Fruit fly (Drosophila melanogaster) whole organism, embryonic: ENCODE measurements around the gene RfC4.
A peak's percentile ranks its signal among the peaks of the same experiment; 100 is the strongest.

Source experiments
- CG10543 ChIP-seq: fragments of 200-800 bp; sonication (Bioruptor generic); optimal IDR thresholded peaks from 3 replicates; lab custom pipeline; 2017; ENCODE audit warnings: missing biosample characterization, mild to moderate bottlenecking, missing genetic modification characterization, moderate library complexity
- CG11398 ChIP-seq: fragments of 200-800 bp; sonication (Bioruptor generic); optimal IDR thresholded peaks from 2 replicates; lab custom pipeline; 2016; ENCODE audit warnings: missing biosample characterization, missing genetic modification characterization
- CG11456 ChIP-seq: fragments of 200-800 bp; sonication (Bioruptor generic); IDR thresholded peaks from 3 replicates; pipeline ENCODE4 v1.3.6; 2022; ENCODE audit warnings: missing biosample characterization, missing genetic modification characterization
- CG12104 ChIP-seq: fragments of 200-800 bp; sonication (Bioruptor generic); optimal IDR thresholded peaks from 3 replicates; lab custom pipeline; 2016; ENCODE audit warnings: missing biosample characterization, missing genetic modification characterization
- CG13296 ChIP-seq: fragments of 200-800 bp; sonication (Bioruptor generic); optimal IDR thresholded peaks from 3 replicates; lab custom pipeline; 2018; ENCODE audit warnings: missing biosample characterization, mild to moderate bottlenecking, missing genetic modification characterization
- CG13775 ChIP-seq: fragments of 200-800 bp; sonication (Bioruptor generic); optimal IDR thresholded peaks from 3 replicates; lab custom pipeline; 2017; ENCODE audit warnings: missing biosample characterization, mild to moderate bottlenecking, missing genetic modification characterization
- CG15601 ChIP-seq: fragments of 200-800 bp; sonication (Bioruptor generic); optimal IDR thresholded peaks from 3 replicates; lab custom pipeline; 2019; ENCODE audit warnings: missing biosample characterization, mild to moderate bottlenecking, missing genetic modification characterization, moderate library complexity
- CG17829 ChIP-seq: fragments of 200-800 bp; optimal IDR thresholded peaks from 2 replicates; lab custom pipeline; 2019; ENCODE audit warnings: missing biosample characterization, mild to moderate bottlenecking, missing genetic modification characterization, moderate library complexity
- CG18764 ChIP-seq: fragments of 200-800 bp; sonication (Bioruptor generic); optimal IDR thresholded peaks from 3 replicates; lab custom pipeline; 2016; ENCODE audit warnings: missing biosample characterization, missing genetic modification characterization
- CG2712 ChIP-seq: fragments of 200-800 bp; optimal IDR thresholded peaks from 3 replicates; lab custom pipeline; 2019; ENCODE audit warnings: missing biosample characterization, mild to moderate bottlenecking, missing genetic modification characterization, moderate library complexity
- CG31441 ChIP-seq: fragments of 200-800 bp; sonication (Bioruptor generic); IDR thresholded peaks from 2 replicates; pipeline ENCODE4 v1.3.6; 2022; ENCODE audit warnings: missing biosample characterization, missing genetic modification characterization
- CG32532 ChIP-seq: fragments of 200-800 bp; sonication (Bioruptor generic); IDR thresholded peaks from 2 replicates; pipeline ENCODE4 v1.3.6; 2022; ENCODE audit warnings: missing biosample characterization, missing genetic modification characterization
- CG3281 ChIP-seq: fragments of 200-800 bp; sonication (Bioruptor generic); optimal IDR thresholded peaks from 3 replicates; lab custom pipeline; 2017; ENCODE audit warnings: missing biosample characterization, mild to moderate bottlenecking, missing genetic modification characterization
- CG4820 ChIP-seq: fragments of 200-800 bp; sonication (Bioruptor generic); optimal IDR thresholded peaks from 3 replicates; lab custom pipeline; 2016; ENCODE audit warnings: missing biosample characterization, missing genetic modification characterization
- CG7271 ChIP-seq: fragments of 200-800 bp; sonication (Bioruptor generic); optimal IDR thresholded peaks from 2 replicates; lab custom pipeline; 2018; ENCODE audit warnings: missing biosample characterization, mild to moderate bottlenecking, missing genetic modification characterization, moderate library complexity
- CG8944 ChIP-seq: fragments of 200-800 bp; sonication (Bioruptor generic); optimal IDR thresholded peaks from 3 replicates; lab custom pipeline; 2016; ENCODE audit warnings: missing biosample characterization, missing genetic modification characterization
- Dp ChIP-seq: fragments of 200-800 bp; sonication (Bioruptor generic); optimal IDR thresholded peaks from 2 replicates; lab custom pipeline; 2018; ENCODE audit warnings: missing biosample characterization, mild to moderate bottlenecking, missing genetic modification characterization, moderate library complexity
- E2f2 ChIP-seq: fragments of 200-800 bp; sonication (Bioruptor generic); IDR thresholded peaks from 2 replicates; pipeline ENCODE4 v1.3.6; 2022; ENCODE audit warnings: missing biosample characterization, missing genetic modification characterization
- Fer3 ChIP-seq: fragments of 200-800 bp; sonication (Bioruptor generic); optimal IDR thresholded peaks from 2 replicates; lab custom pipeline; 2018; ENCODE audit warnings: missing biosample characterization, mild to moderate bottlenecking, missing genetic modification characterization, moderate library complexity
- H2.0 ChIP-seq: fragments of 200-800 bp; sonication (Bioruptor generic); IDR thresholded peaks from 2 replicates; pipeline ENCODE4 v1.3.6; 2022; ENCODE audit warnings: missing biosample characterization, missing genetic modification characterization
- HLH4C ChIP-seq: fragments of 200-800 bp; sonication (Bioruptor generic); IDR thresholded peaks from 3 replicates; pipeline ENCODE4 v1.3.6; 2022; ENCODE audit warnings: missing biosample characterization, missing genetic modification characterization; ENCODE audit not compliant: partially characterized antibody
- Hr51 ChIP-seq, 2 experiments: fragments of 200-800 bp; sonication (Bioruptor generic); optimal IDR thresholded peaks; 2 replicates in 1 of 2; 3 replicates in 1 of 2; lab custom pipeline; 2016 to 2018; ENCODE audit warnings: missing biosample characterization in 2 of 2, missing genetic modification characterization in 2 of 2, mild to moderate bottlenecking in 1 of 2, moderate library complexity in 1 of 2
- Hsf ChIP-seq: fragments of 200-800 bp; sonication (Bioruptor generic); optimal IDR thresholded peaks from 3 replicates; lab custom pipeline; 2016; ENCODE audit warnings: missing biosample characterization, missing genetic modification characterization
- Lhr ChIP-seq: fragments of 200-800 bp; sonication (Bioruptor generic); optimal IDR thresholded peaks from 3 replicates; lab custom pipeline; 2017; ENCODE audit warnings: mild to moderate bottlenecking, missing biosample characterization, missing genetic modification reagents, missing genetic modification characterization
- MBD-R2 ChIP-seq: fragments of 200-800 bp; sonication (Bioruptor generic); IDR thresholded peaks from 2 replicates; pipeline ENCODE4 v1.3.6; 2022; ENCODE audit warnings: missing biosample characterization, missing genetic modification characterization
- MESR4 ChIP-seq: fragments of 200-800 bp; sonication (Bioruptor generic); optimal IDR thresholded peaks from 2 replicates; lab custom pipeline; 2018; ENCODE audit warnings: missing biosample characterization, mild to moderate bottlenecking, missing genetic modification characterization, moderate library complexity
- PHDP ChIP-seq: fragments of 200-800 bp; sonication (Bioruptor generic); optimal IDR thresholded peaks from 3 replicates; lab custom pipeline; 2018; ENCODE audit warnings: missing biosample characterization, mild to moderate bottlenecking, missing genetic modification characterization, moderate library complexity
- Sin3A ChIP-seq: fragments of >200 bp; optimal IDR thresholded peaks from 2 replicates; lab custom pipeline; 2018
- Sry-β ChIP-seq: fragments of 200-800 bp; sonication (Bioruptor generic); optimal IDR thresholded peaks from 2 replicates; lab custom pipeline; 2018; ENCODE audit warnings: missing biosample characterization, mild to moderate bottlenecking, missing genetic modification characterization, moderate library complexity
- Stat92E ChIP-seq, 3 experiments: fragments of >200 bp in 2 of 3; fragments of 200-800 bp in 1 of 3; sonication (Bioruptor generic) in 1 of 3; optimal IDR thresholded peaks; 2 replicates each; lab custom pipeline; 2017 to 2019; ENCODE audit warnings: missing biosample characterization in 3 of 3, missing genetic modification characterization in 3 of 3, mild to moderate bottlenecking in 1 of 3, moderate library complexity in 1 of 3
- Xbp1 ChIP-seq: fragments of 200-800 bp; sonication (Bioruptor generic); optimal IDR thresholded peaks from 3 replicates; lab custom pipeline; 2016; ENCODE audit warnings: missing biosample characterization, mild to moderate bottlenecking, missing genetic modification characterization
- cwo ChIP-seq: fragments of 200-800 bp; sonication (Bioruptor generic); optimal IDR thresholded peaks from 3 replicates; lab custom pipeline; 2017; ENCODE audit warnings: missing biosample characterization, missing genetic modification characterization, mild to moderate bottlenecking, moderate library complexity, missing genetic modification reagents
- dati ChIP-seq: fragments of 200-800 bp; sonication (Bioruptor generic); IDR thresholded peaks from 2 replicates; pipeline ENCODE4 v1.3.6; 2022; ENCODE audit warnings: missing biosample characterization, missing genetic modification characterization
- fru ChIP-seq: fragments of >200 bp; optimal IDR thresholded peaks from 2 replicates; lab custom pipeline; 2017
- gce ChIP-seq: fragments of 200-800 bp; sonication (Bioruptor generic); IDR thresholded peaks from 3 replicates; pipeline ENCODE4 v1.3.6; 2022; ENCODE audit warnings: missing biosample characterization, missing genetic modification characterization
- ind ChIP-seq: fragments of 200-800 bp; sonication (Bioruptor generic); optimal IDR thresholded peaks from 3 replicates; lab custom pipeline; 2016; ENCODE audit warnings: missing biosample characterization, missing genetic modification characterization
- jigr1 ChIP-seq: fragments of 200-800 bp; sonication (Bioruptor generic); IDR thresholded peaks from 3 replicates; pipeline ENCODE4 v1.3.6; 2022; ENCODE audit warnings: missing biosample characterization, missing genetic modification characterization
- kay ChIP-seq: fragments of 200-800 bp; sonication (Bioruptor generic); optimal IDR thresholded peaks from 2 replicates; lab custom pipeline; 2016; ENCODE audit warnings: missing biosample characterization, missing genetic modification characterization
- knrl ChIP-seq: fragments of 200-800 bp; sonication (Bioruptor generic); IDR thresholded peaks from 3 replicates; pipeline ENCODE4 v1.3.6; 2022; ENCODE audit warnings: missing biosample characterization, missing genetic modification characterization; ENCODE audit not compliant: partially characterized antibody
- lilli ChIP-seq: fragments of 200-800 bp; sonication (Bioruptor generic); optimal IDR thresholded peaks from 3 replicates; lab custom pipeline; 2016; ENCODE audit warnings: missing biosample characterization, missing genetic modification characterization
- nerfin-1 ChIP-seq: fragments of 200-800 bp; sonication (Bioruptor generic); optimal IDR thresholded peaks from 3 replicates; lab custom pipeline; 2019; ENCODE audit warnings: missing biosample characterization, mild to moderate bottlenecking, missing genetic modification characterization, moderate library complexity
- nerfin-2 ChIP-seq: fragments of 200-800 bp; sonication (Bioruptor generic); IDR thresholded peaks from 2 replicates; pipeline ENCODE4 v1.3.6; 2022; ENCODE audit warnings: missing biosample characterization, missing genetic modification characterization; ENCODE audit not compliant: partially characterized antibody
- pros ChIP-seq: fragments of 200-800 bp; sonication (Bioruptor generic); optimal IDR thresholded peaks from 3 replicates; lab custom pipeline; 2019; ENCODE audit warnings: missing biosample characterization, mild to moderate bottlenecking, missing genetic modification characterization, moderate library complexity
- psq ChIP-seq: fragments of 200-800 bp; sonication (Bioruptor generic); optimal IDR thresholded peaks from 2 replicates; lab custom pipeline; 2017; ENCODE audit warnings: missing biosample characterization, missing genetic modification characterization
- rib ChIP-seq: fragments of 200-800 bp; sonication (Bioruptor generic); IDR thresholded peaks from 2 replicates; pipeline ENCODE4 v1.3.6; 2022; ENCODE audit warnings: missing biosample characterization, missing genetic modification characterization
- scrt ChIP-seq: fragments of 200-800 bp; sonication (Bioruptor generic); optimal IDR thresholded peaks from 2 replicates; lab custom pipeline; 2018; ENCODE audit warnings: missing biosample characterization, mild to moderate bottlenecking, missing genetic modification characterization, moderate library complexity
- sens ChIP-seq: fragments of 200-800 bp; sonication (Bioruptor generic); peaks from one replicate; lab custom pipeline; 2016; ENCODE audit warnings: missing biosample characterization, missing genetic modification characterization
- stwl ChIP-seq: fragments of 200-800 bp; sonication (Bioruptor generic); optimal IDR thresholded peaks from 3 replicates; lab custom pipeline; 2018; ENCODE audit warnings: missing biosample characterization, mild to moderate bottlenecking, missing genetic modification characterization, moderate library complexity
- yki ChIP-seq: fragments of >200 bp; optimal IDR thresholded peaks from 3 replicates; lab custom pipeline; 2018

RfC4 gene

dm6 chr3L:4169957-4170651 is 34.3 kb upstream of the RfC4 start, which contains the start of gene Ero1L (continued):
- peak in 1 of 2 experiments; percentile 54 for TF ChIP-seq Hr51 (GFP tag; optimal IDR thresholded peaks at IDR 0.05; lab: Kevin White, UChicago)
- TF ChIP-seq H2.0 (GFP tag; lab: Robert Waterston, UW), result no peak
- TF ChIP-seq Sry-β, result peak; percentile 0
- TF ChIP-seq MESR4 (GFP tag; lab: Kevin White, UChicago), result peak; percentile 97
- TF ChIP-seq Stat92E (GFP tag; optimal IDR thresholded peaks at IDR 0.05; lab: Kevin White, UChicago), result peak in 1 of 3 experiments; percentile 24
- TF ChIP-seq HLH4C (GFP tag; lab: Robert Waterston, UW), result 0 out of 3 replicates have a peak, but pooled peaks have one; percentile 11
- TF ChIP-seq fru, result no peak
- TF ChIP-seq cwo, result peak; percentile 20
- no peak for TF ChIP-seq CG18764 (GFP tag; lab: Kevin White, UChicago)
- TF ChIP-seq jigr1 (GFP tag; lab: Robert Waterston, UW), result no peak
- peak; percentile 54 for TF ChIP-seq sens (GFP tag; lab: Kevin White, UChicago)
- 0 out of 3 replicates have a peak, but pooled peaks have one; percentile 59 for TF ChIP-seq CG11456 (GFP tag; lab: Robert Waterston, UW)
- peak; percentile 64 for TF ChIP-seq MBD-R2
- TF ChIP-seq Lhr (GFP tag; lab: Kevin White, UChicago), result peak; percentile 82
- no peak for TF ChIP-seq CG13296 (GFP tag; lab: Kevin White, UChicago)
- peak; percentile 5 for TF ChIP-seq CG3281 (GFP tag; lab: Kevin White, UChicago)
- TF ChIP-seq nerfin-1 (tag; lab: Kevin White, UChicago), result peak; percentile 21
- TF ChIP-seq ind (GFP tag; lab: Kevin White, UChicago), result peak; percentile 2
- TF ChIP-seq CG17829 (tag; lab: Kevin White, UChicago), result peak; percentile 52
- TF ChIP-seq stwl, result peak; percentile 65
- TF ChIP-seq Hsf (GFP tag; lab: Kevin White, UChicago), result no peak
- TF ChIP-seq Dp (GFP tag; lab: Kevin White, UChicago), result peak; percentile 98
- TF ChIP-seq dati (GFP tag; lab: Robert Waterston, UW), result no peak
- TF ChIP-seq knrl, result 0 out of 3 replicates have a peak, but pooled peaks have one; percentile 47
- TF ChIP-seq nerfin-2, result peak; percentile 48; the same call in 1 of the 2 replicates
- TF ChIP-seq CG10543 (GFP tag; lab: Kevin White, UChicago), result peak; percentile 30
- peak; percentile 45 for TF ChIP-seq CG15601 (tag; lab: Kevin White, UChicago)
- no peak for TF ChIP-seq gce (GFP tag; lab: Robert Waterston, UW)
- TF ChIP-seq CG32532 (GFP tag; lab: Robert Waterston, UW), result peak; percentile 23; the same call in 1 of the 2 replicates
- TF ChIP-seq kay (GFP tag; lab: Kevin White, UChicago), result peak; percentile 14
- peak; percentile 78 for TF ChIP-seq CG31441
- TF ChIP-seq CG13775, result no peak
- peak; percentile 12 for TF ChIP-seq CG8944 (GFP tag; lab: Kevin White, UChicago)
- TF ChIP-seq yki (lab: Kevin White, UChicago), result no peak
- no peak for TF ChIP-seq CG11398 (GFP tag; lab: Kevin White, UChicago)
- no peak for TF ChIP-seq psq (GFP tag; lab: Kevin White, UChicago)
- peak; percentile 33 for TF ChIP-seq CG7271 (tag; lab: Kevin White, UChicago)
- TF ChIP-seq rib (GFP tag; lab: Robert Waterston, UW), result peak; percentile 52; the same call in 1 of the 2 replicates
- peak; percentile 50 for TF ChIP-seq PHDP
- peak; percentile 18 for TF ChIP-seq CG12104 (GFP tag; lab: Kevin White, UChicago)
- TF ChIP-seq CG4820 (GFP tag; lab: Kevin White, UChicago), result peak; percentile 11
- TF ChIP-seq Xbp1 (GFP tag; lab: Kevin White, UChicago), result peak; percentile 17
- TF ChIP-seq CG2712, result peak; percentile 49
- peak; percentile 38 for TF ChIP-seq Fer3
- peak; percentile 98 for TF ChIP-seq E2f2 (GFP tag; lab: Robert Waterston, UW)
- peak; percentile 15 for TF ChIP-seq scrt (GFP tag; lab: Kevin White, UChicago)
- no peak for TF ChIP-seq pros
- peak; percentile 41 for TF ChIP-seq Sin3A (lab: Kevin White, UChicago)
- TF ChIP-seq lilli, result peak; percentile 34
